Worm (Caenorhabditis elegans) whole organism, midembryonic: ENCODE data around the gene akt-1.

Source experiments
- T22C8.4 ChIP-seq: fragments of 200-800 bp; sonication (Bioruptor generic); IDR thresholded peaks from 2 replicates; pipeline ENCODE4 v1.3.6; 2022; ENCODE audit warnings: missing genetic modification characterization, missing compliant biosample characterization
- cog-1 ChIP-seq: sonication (generic microtip); optimal IDR thresholded peaks from 2 replicates; lab custom pipeline; 2016; ENCODE audit warnings: missing genetic modification characterization, missing compliant biosample characterization
- flt-1 ChIP-seq: fragments of 200-800 bp; sonication (Bioruptor generic); IDR thresholded peaks from 2 replicates; pipeline ENCODE4 v1.3.6; 2022; ENCODE audit warnings: missing genetic modification characterization, missing compliant biosample characterization
- klf-2 ChIP-seq: fragments of 200-800 bp; sonication (Bioruptor generic); conservative IDR thresholded peaks from 2 replicates; pipeline ENCODE4 v1.3.6; 2022; ENCODE audit warnings: missing genetic modification reagents, missing genetic modification characterization, missing compliant biosample characterization
- med-1 ChIP-seq: sonication (generic microtip); optimal IDR thresholded peaks from 2 replicates; lab custom pipeline; 2017; ENCODE audit warnings: missing genetic modification characterization, mild to moderate bottlenecking, missing compliant biosample characterization, antibody characterized with exemption, missing genetic modification reagents; ENCODE audit not compliant: insufficient read depth
- tab-1 ChIP-seq: fragments of 200-800 bp; sonication (Bioruptor generic); IDR thresholded peaks from 2 replicates; pipeline ENCODE4 v1.3.6; 2022; ENCODE audit warnings: missing genetic modification characterization, missing compliant biosample characterization
- ztf-23 ChIP-seq: fragments of 200-800 bp; sonication (Bioruptor generic); IDR thresholded peaks from 2 replicates; pipeline ENCODE4 v1.3.6; 2022; ENCODE audit warnings: missing genetic modification reagents, missing genetic modification characterization, missing compliant biosample characterization
- ztf-29 ChIP-seq: fragments of 200-800 bp; sonication (Bioruptor generic); IDR thresholded peaks from 2 replicates; pipeline ENCODE4 v1.3.6; 2022; ENCODE audit warnings: missing genetic modification reagents, missing genetic modification characterization, missing compliant biosample characterization

ce11 chrV:10221317-10221716 is 27.4 kb upstream of the akt-1 start, which contains the start of the genes fipr-5 and fipr-9:
- TF ChIP-seq flt-1 (no peak), ztf-23 (no peak), med-1 (GFP tag; lab: Kevin White, UChicago) (no peak), cog-1 (no peak), klf-2 (GFP tag; lab: Robert Waterston, UW) (no peak), T22C8.4 (GFP tag; lab: Robert Waterston, UW) (no peak), ztf-29 (GFP tag; lab: Robert Waterston, UW) (no peak), tab-1 (no peak)
